Fruit fly (Drosophila melanogaster) whole organism, embryonic: ENCODE data around the gene Inx7.

Experiments
- Awh ChIP-seq: fragments of 200-800 bp; sonication (Bioruptor generic); IDR thresholded peaks from 2 replicates; pipeline ENCODE4, ENCODE4 v1.3.6; 2022; ENCODE audit warnings: missing biosample characterization, missing genetic modification characterization
- BtbVII ChIP-seq: fragments of 200-800 bp; sonication (Bioruptor generic); optimal IDR thresholded peaks from 3 replicates; lab custom pipeline; 2017; ENCODE audit warnings: missing biosample characterization, mild to moderate bottlenecking, missing genetic modification characterization
- C15 ChIP-seq: fragments of 200-800 bp; sonication (Bioruptor generic); IDR thresholded peaks from 3 replicates; pipeline ENCODE4 v1.3.6; 2022; ENCODE audit warnings: missing biosample characterization, missing genetic modification characterization
- CG10979 ChIP-seq: fragments of 200-800 bp; sonication (Bioruptor generic); optimal IDR thresholded peaks from 2 replicates; lab custom pipeline; 2018; ENCODE audit warnings: missing biosample characterization, mild to moderate bottlenecking, missing genetic modification characterization, moderate library complexity
- CG11456 ChIP-seq: fragments of 200-800 bp; sonication (Bioruptor generic); IDR thresholded peaks from 3 replicates; pipeline ENCODE4 v1.3.6; 2022; ENCODE audit warnings: missing biosample characterization, missing genetic modification characterization
- CG12236 ChIP-seq: fragments of 200-800 bp; sonication (Bioruptor generic); optimal IDR thresholded peaks from 2 replicates; lab custom pipeline; 2016; ENCODE audit warnings: missing biosample characterization, missing genetic modification characterization
- CG1529 ChIP-seq: fragments of 200-800 bp; sonication (Bioruptor generic); optimal IDR thresholded peaks from 3 replicates; lab custom pipeline; 2018; ENCODE audit warnings: missing biosample characterization, missing genetic modification characterization
- CG15696 ChIP-seq: fragments of 200-800 bp; sonication (Bioruptor generic); optimal IDR thresholded peaks from 2 replicates; lab custom pipeline; 2019; ENCODE audit warnings: missing biosample characterization, mild to moderate bottlenecking, missing genetic modification characterization, moderate library complexity
- CG1647 ChIP-seq: fragments of 200-800 bp; sonication (Bioruptor generic); optimal IDR thresholded peaks from 3 replicates; lab custom pipeline; 2016; ENCODE audit warnings: missing biosample characterization, missing genetic modification characterization
- CG16779 ChIP-seq: fragments of 200-800 bp; sonication (Bioruptor generic); IDR thresholded peaks from 2 replicates; pipeline ENCODE4 v1.3.6; 2022; ENCODE audit warnings: missing biosample characterization, missing genetic modification characterization
- CG16863 ChIP-seq: fragments of 200-800 bp; sonication (Bioruptor generic); optimal IDR thresholded peaks from 3 replicates; lab custom pipeline; 2016; ENCODE audit warnings: missing biosample characterization, missing genetic modification characterization
- CG2712 ChIP-seq: fragments of 200-800 bp; optimal IDR thresholded peaks from 3 replicates; lab custom pipeline; 2019; ENCODE audit warnings: missing biosample characterization, mild to moderate bottlenecking, missing genetic modification characterization, moderate library complexity
- CG33557 ChIP-seq: fragments of 200-800 bp; sonication (Bioruptor generic); optimal IDR thresholded peaks from 2 replicates; lab custom pipeline; 2019; ENCODE audit warnings: missing biosample characterization, mild to moderate bottlenecking, missing genetic modification characterization, moderate library complexity
- CG3838 ChIP-seq: fragments of 200-800 bp; sonication (Bioruptor generic); optimal IDR thresholded peaks from 3 replicates; lab custom pipeline; 2016; ENCODE audit warnings: missing biosample characterization, missing genetic modification characterization
- CG3847 ChIP-seq: fragments of 200-800 bp; sonication (Bioruptor generic); IDR thresholded peaks from 2 replicates; pipeline ENCODE4 v1.3.6; 2022; ENCODE audit warnings: missing biosample characterization, missing genetic modification characterization
- CG7839 ChIP-seq: fragments of 200-800 bp; sonication (Bioruptor generic); optimal IDR thresholded peaks from 3 replicates; lab custom pipeline; 2018; ENCODE audit warnings: missing biosample characterization, mild to moderate bottlenecking, missing genetic modification characterization, moderate library complexity
- CG8089 ChIP-seq: fragments of 200-800 bp; sonication (Bioruptor generic); optimal IDR thresholded peaks from 3 replicates; lab custom pipeline; 2016; ENCODE audit warnings: missing biosample characterization, missing genetic modification characterization
- CG8290 ChIP-seq, 3 experiments: fragments of 200-800 bp; sonication (Bioruptor generic); optimal IDR thresholded peaks; 2 replicates each; lab custom pipeline; 2016 to 2019; ENCODE audit warnings: missing biosample characterization in 3 of 3, missing genetic modification characterization in 3 of 3, mild to moderate bottlenecking in 2 of 3, moderate library complexity in 1 of 3
- CG8388 ChIP-seq: fragments of 200-800 bp; sonication (Bioruptor generic); optimal IDR thresholded peaks from 2 replicates; lab custom pipeline; 2019; ENCODE audit warnings: missing biosample characterization, mild to moderate bottlenecking, missing genetic modification characterization, moderate library complexity
- CG8924 ChIP-seq: fragments of 200-800 bp; optimal IDR thresholded peaks from 3 replicates; lab custom pipeline; 2019; ENCODE audit warnings: missing biosample characterization, mild to moderate bottlenecking, missing genetic modification characterization, moderate library complexity
- CG9437 ChIP-seq: fragments of 200-800 bp; sonication (Bioruptor generic); optimal IDR thresholded peaks from 2 replicates; lab custom pipeline; 2018; ENCODE audit warnings: missing biosample characterization, mild to moderate bottlenecking, missing genetic modification characterization
- CkIIα-i1 ChIP-seq: fragments of 200-800 bp; sonication (Bioruptor generic); IDR thresholded peaks from 2 replicates; pipeline ENCODE4 v1.3.6; 2022; ENCODE audit warnings: missing biosample characterization, missing genetic modification characterization
- Drgx ChIP-seq: fragments of 200-800 bp; sonication (Bioruptor generic); IDR thresholded peaks from 2 replicates; pipeline ENCODE4 v1.3.6; 2022; ENCODE audit warnings: missing biosample characterization, missing genetic modification characterization
- Fer1 ChIP-seq: fragments of 200-800 bp; sonication (Bioruptor generic); optimal IDR thresholded peaks from 2 replicates; lab custom pipeline; 2017; ENCODE audit warnings: missing biosample characterization, mild to moderate bottlenecking, missing genetic modification characterization
- HLH3B ChIP-seq: fragments of 200-800 bp; sonication (Bioruptor generic); IDR thresholded peaks from 2 replicates; pipeline ENCODE4 v1.3.6; 2022; ENCODE audit warnings: missing biosample characterization, missing genetic modification characterization
- Myb ChIP-seq: fragments of 200-800 bp; sonication (Bioruptor generic); optimal IDR thresholded peaks from 2 replicates; lab custom pipeline; 2016; ENCODE audit warnings: missing biosample characterization, missing genetic modification characterization
- Oli ChIP-seq: fragments of 200-800 bp; sonication (Bioruptor generic); optimal IDR thresholded peaks from 2 replicates; lab custom pipeline; 2018; ENCODE audit warnings: missing biosample characterization, mild to moderate bottlenecking, missing genetic modification characterization, moderate library complexity
- Sox100B ChIP-seq: fragments of 200-800 bp; sonication (Bioruptor generic); optimal IDR thresholded peaks from 3 replicates; lab custom pipeline; 2018; ENCODE audit warnings: missing biosample characterization, mild to moderate bottlenecking, missing genetic modification characterization
- Sox102F ChIP-seq: fragments of 200-800 bp; sonication (Bioruptor generic); optimal IDR thresholded peaks from 2 replicates; lab custom pipeline; 2018; ENCODE audit warnings: missing biosample characterization, mild to moderate bottlenecking, missing genetic modification characterization, moderate library complexity
- Vsx1 ChIP-seq: fragments of 200-800 bp; sonication (Bioruptor generic); optimal IDR thresholded peaks from 2 replicates; lab custom pipeline; 2017; ENCODE audit warnings: missing biosample characterization, mild to moderate bottlenecking, missing genetic modification characterization, missing genetic modification reagents
- Xrp1 ChIP-seq: fragments of 200-800 bp; sonication (Bioruptor generic); IDR thresholded peaks from 2 replicates; pipeline ENCODE4 v1.3.6; 2022; ENCODE audit warnings: missing biosample characterization, missing genetic modification characterization
- YL-1 ChIP-seq: fragments of 200-800 bp; sonication (Bioruptor generic); optimal IDR thresholded peaks from 3 replicates; lab custom pipeline; 2017; ENCODE audit warnings: missing biosample characterization, mild to moderate bottlenecking, missing genetic modification characterization
- br ChIP-seq: fragments of >200 bp; optimal IDR thresholded peaks from 2 replicates; lab custom pipeline; 2017
- bsh ChIP-seq, 2 experiments: fragments of 200-800 bp; sonication (Bioruptor generic); optimal IDR thresholded peaks; 2 replicates each; lab custom pipeline; 2017 to 2018; ENCODE audit warnings: mild to moderate bottlenecking in 2 of 2, missing biosample characterization in 2 of 2, missing genetic modification characterization in 2 of 2, moderate library complexity in 1 of 2
- chif ChIP-seq, 2 experiments: fragments of 200-800 bp; sonication (Bioruptor generic); optimal IDR thresholded peaks; 3 replicates each; lab custom pipeline; 2016; ENCODE audit warnings: missing biosample characterization in 2 of 2, missing genetic modification characterization in 2 of 2
- dmrt11E ChIP-seq: fragments of 200-800 bp; sonication (Bioruptor generic); optimal IDR thresholded peaks from 3 replicates; lab custom pipeline; 2018; ENCODE audit warnings: missing biosample characterization, mild to moderate bottlenecking, missing genetic modification characterization, moderate library complexity
- eve ChIP-seq, 2 experiments: fragments of >200 bp; optimal IDR thresholded peaks; 2 replicates each; lab custom pipeline; 2017; ENCODE audit warnings: missing biosample characterization in 2 of 2, missing genetic modification characterization in 2 of 2
- gce ChIP-seq: fragments of 200-800 bp; sonication (Bioruptor generic); IDR thresholded peaks from 3 replicates; pipeline ENCODE4 v1.3.6; 2022; ENCODE audit warnings: missing biosample characterization, missing genetic modification characterization
- hkb ChIP-seq, 2 experiments: fragments of 200-800 bp in 1 of 2; fragments of >200 bp in 1 of 2; sonication (Bioruptor generic) in 1 of 2; IDR thresholded peaks in 1 of 2; optimal IDR thresholded peaks in 1 of 2; 2 replicates each; pipeline versions ENCODE4 v1.3.6 to Lab custom; 2017 to 2022; ENCODE audit warnings: missing biosample characterization in 1 of 2, missing genetic modification characterization in 1 of 2
- hth ChIP-seq: fragments of >200 bp; optimal IDR thresholded peaks from 2 replicates; lab custom pipeline; 2017; ENCODE audit warnings: inconsistent platforms
- lbe ChIP-seq: fragments of 200-800 bp; sonication (Bioruptor generic); optimal IDR thresholded peaks from 2 replicates; lab custom pipeline; 2016; ENCODE audit warnings: missing biosample characterization, mild to moderate bottlenecking, missing genetic modification characterization
- oc ChIP-seq: fragments of 200-800 bp; sonication (Bioruptor generic); optimal IDR thresholded peaks from 2 replicates; lab custom pipeline; 2018; ENCODE audit warnings: missing biosample characterization, mild to moderate bottlenecking, missing genetic modification characterization, moderate library complexity
- sc ChIP-seq, 3 experiments: fragments of >200 bp in 2 of 3; fragments of 200-800 bp in 1 of 3; sonication (Bioruptor generic) in 1 of 3; optimal IDR thresholded peaks; 2 replicates in 2 of 3; 3 replicates in 1 of 3; lab custom pipeline; 2017; ENCODE audit warnings: mild to moderate bottlenecking in 1 of 3, missing biosample characterization in 1 of 3, missing genetic modification characterization in 1 of 3, missing genetic modification reagents in 1 of 3
- sens ChIP-seq: fragments of 200-800 bp; sonication (Bioruptor generic); peaks from one replicate; lab custom pipeline; 2016; ENCODE audit warnings: missing biosample characterization, missing genetic modification characterization
- sna ChIP-seq: fragments of 200-800 bp; sonication (Bioruptor generic); IDR thresholded peaks from 2 replicates; pipeline ENCODE4 v1.3.6; 2022; ENCODE audit warnings: missing biosample characterization, missing genetic modification characterization; ENCODE audit not compliant: partially characterized antibody
- sug ChIP-seq: fragments of 200-800 bp; optimal IDR thresholded peaks from 2 replicates; lab custom pipeline; 2019; ENCODE audit warnings: missing biosample characterization, mild to moderate bottlenecking, missing genetic modification characterization, moderate library complexity
- z ChIP-seq: fragments of 200-800 bp; sonication (Bioruptor generic); IDR thresholded peaks from 3 replicates; pipeline ENCODE4 v1.3.6; 2022; ENCODE audit warnings: missing biosample characterization, missing genetic modification characterization
- zen ChIP-seq: fragments of 200-800 bp; sonication (Bioruptor generic); optimal IDR thresholded peaks from 3 replicates; lab custom pipeline; 2018; ENCODE audit warnings: missing biosample characterization, mild to moderate bottlenecking, missing genetic modification characterization, moderate library complexity

The Inx7 gene

DNA sequence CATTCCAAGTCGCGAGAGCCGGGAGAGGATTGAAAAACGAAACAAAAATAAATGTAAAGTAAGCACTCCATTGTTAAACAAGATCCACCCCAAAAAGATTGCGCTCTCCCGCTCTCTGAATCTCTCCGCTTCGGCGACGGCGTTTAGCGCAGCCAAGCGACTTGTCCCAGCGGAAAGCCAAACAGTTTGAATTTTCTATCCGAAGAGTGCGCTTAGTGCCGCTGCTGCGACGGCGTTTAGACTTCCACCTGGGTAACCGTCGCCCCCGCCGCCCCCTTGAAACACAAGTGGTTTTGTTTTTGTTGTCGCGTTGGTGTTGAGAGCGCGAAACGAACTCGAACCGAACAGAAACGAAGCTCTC is 5.1 kb upstream of the Inx7 start, which contains the start of gene Inx2 (continued):
- TF ChIP-seq gce (GFP tag; lab: Robert Waterston, UW) (peak; percentile 60; the same call in 1 of the 3 replicates), Fer1 (peak; percentile 72), C15 (GFP tag; lab: Robert Waterston, UW) (no peak), sna (GFP tag; lab: Robert Waterston, UW) (0 out of 2 replicates have a peak, but pooled peaks have one; percentile 58), br (lab: Kevin White, UChicago) (no peak), CG16779 (GFP tag; lab: Robert Waterston, UW) (no peak), Sox100B (GFP tag; lab: Kevin White, UChicago) (no peak), CG33557 (GFP tag; lab: Kevin White, UChicago) (no peak), hkb (optimal IDR thresholded peaks at IDR 0.05; lab: Kevin White, UChicago) (no peak), hkb (GFP tag; IDR thresholded peaks at IDR 0.05; lab: Robert Waterston, UW) (peak; percentile 48), YL-1 (GFP tag; lab: Kevin White, UChicago) (peak; percentile 0), CG11456 (no peak), CG8290 (GFP tag; optimal IDR thresholded peaks at IDR 0.05; lab: Kevin White, UChicago) (no peak), CG8290 (tag; optimal IDR thresholded peaks at IDR 0.05; lab: Kevin White, UChicago) (peak in 1 of 2 experiments; percentile 83), Myb (GFP tag; lab: Kevin White, UChicago) (no peak), BtbVII (GFP tag; lab: Kevin White, UChicago) (peak; percentile 29), lbe (peak; percentile 39), CG8089 (GFP tag; lab: Kevin White, UChicago) (no peak), sug (tag; lab: Kevin White, UChicago) (peak; percentile 88), CG8924 (tag; lab: Kevin White, UChicago) (peak; percentile 32), Sox102F (no peak), CG8388 (no peak)

DNA sequence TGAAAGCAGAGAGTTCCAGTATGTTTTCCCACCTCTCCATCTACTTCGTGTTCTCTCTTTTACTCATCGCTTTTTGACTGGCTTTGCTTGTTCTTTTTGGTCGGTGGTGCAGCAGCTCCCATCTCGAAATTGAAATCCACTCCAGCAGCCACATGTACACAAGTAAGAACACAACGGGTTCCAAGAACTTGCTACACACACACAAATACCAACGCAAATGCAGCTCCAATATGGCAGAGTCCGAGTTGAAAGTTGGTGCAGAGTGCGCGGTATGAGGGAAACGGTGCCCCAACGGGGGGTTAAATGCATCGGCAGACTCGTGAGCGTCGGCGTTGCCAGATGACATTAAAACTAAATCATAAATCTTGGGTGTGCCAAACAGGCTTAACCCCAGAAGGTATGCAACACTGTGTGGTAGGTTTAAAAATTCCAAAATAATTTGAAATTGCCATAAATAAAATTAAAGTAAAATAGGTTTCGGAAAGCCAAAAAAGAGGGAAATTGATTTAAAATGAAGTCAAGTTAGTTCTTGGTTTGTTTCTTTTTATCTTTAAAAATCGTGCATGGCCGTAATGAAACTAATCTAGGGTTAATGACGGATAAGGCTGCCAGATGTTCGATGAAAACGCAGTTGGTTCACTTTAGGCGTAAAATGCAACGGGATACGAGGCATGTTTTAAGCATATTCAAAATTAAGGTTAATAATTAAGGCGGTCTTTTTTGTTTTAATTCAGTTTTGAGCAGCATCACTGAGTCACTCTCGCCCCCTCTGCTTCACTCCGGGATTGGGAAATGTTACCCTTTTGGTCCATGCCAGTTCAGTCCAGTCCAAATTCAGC is 4.5 kb upstream of the Inx7 start:
- TF ChIP-seq HLH3B (GFP tag; lab: Robert Waterston, UW) (peak; percentile 33; the same call in 1 of the 2 replicates), CG15696 (peak; percentile 7), oc (tag; lab: Kevin White, UChicago) (peak; percentile 12), CG2712 (tag; lab: Kevin White, UChicago) (peak; percentile 47), CG16863 (GFP tag; lab: Kevin White, UChicago) (peak; percentile 31), Oli (tag; lab: Kevin White, UChicago) (peak; percentile 61), Xrp1 (GFP tag; lab: Robert Waterston, UW) (peak; percentile 47; the same call in 1 of the 2 replicates), CG12236 (GFP tag; lab: Kevin White, UChicago) (peak; percentile 14), chif (GFP tag; optimal IDR thresholded peaks at IDR 0.05; lab: Kevin White, UChicago) (peak in 1 of 2 experiments; percentile 29), zen (peak; percentile 58), eve (GFP tag; optimal IDR thresholded peaks at IDR 0.05; lab: Kevin White, UChicago) (peak in 1 of 2 experiments; percentile 74), Awh (GFP tag; lab: Robert Waterston, UW) (0 out of 2 replicates have a peak, but pooled peaks have one; percentile 14), CG9437 (GFP tag; lab: Kevin White, UChicago) (peak; percentile 54), CG1647 (no peak), bsh (GFP tag; optimal IDR thresholded peaks at IDR 0.05; lab: Kevin White, UChicago) (peak; percentile 41 to 55), CG3847 (GFP tag; lab: Robert Waterston, UW) (no peak), dmrt11E (tag; lab: Kevin White, UChicago) (peak; percentile 32), CG1529 (GFP tag; lab: Kevin White, UChicago) (no peak), Drgx (GFP tag; lab: Robert Waterston, UW) (peak; percentile 85), sc (optimal IDR thresholded peaks at IDR 0.05; lab: Kevin White, UChicago) (no peak), sc (GFP tag; optimal IDR thresholded peaks at IDR 0.05; lab: Kevin White, UChicago) (peak; percentile 32), Vsx1 (GFP tag; lab: Kevin White, UChicago) (no peak), hth (lab: Kevin White, UChicago) (no peak), CG10979 (tag; lab: Kevin White, UChicago) (peak; percentile 49), CkIIα-i1 (GFP tag; lab: Robert Waterston, UW) (no peak), z (GFP tag; lab: Robert Waterston, UW) (peak; percentile 67; the same call in 2 of the 3 replicates), CG7839 (tag; lab: Kevin White, UChicago) (peak; percentile 10), sens (GFP tag; lab: Kevin White, UChicago) (peak; percentile 71), CG3838 (GFP tag; lab: Kevin White, UChicago) (no peak)
